Fruit fly (Drosophila melanogaster): ENCODE measurements around the gene SF2.

The SF2 gene

DNA sequence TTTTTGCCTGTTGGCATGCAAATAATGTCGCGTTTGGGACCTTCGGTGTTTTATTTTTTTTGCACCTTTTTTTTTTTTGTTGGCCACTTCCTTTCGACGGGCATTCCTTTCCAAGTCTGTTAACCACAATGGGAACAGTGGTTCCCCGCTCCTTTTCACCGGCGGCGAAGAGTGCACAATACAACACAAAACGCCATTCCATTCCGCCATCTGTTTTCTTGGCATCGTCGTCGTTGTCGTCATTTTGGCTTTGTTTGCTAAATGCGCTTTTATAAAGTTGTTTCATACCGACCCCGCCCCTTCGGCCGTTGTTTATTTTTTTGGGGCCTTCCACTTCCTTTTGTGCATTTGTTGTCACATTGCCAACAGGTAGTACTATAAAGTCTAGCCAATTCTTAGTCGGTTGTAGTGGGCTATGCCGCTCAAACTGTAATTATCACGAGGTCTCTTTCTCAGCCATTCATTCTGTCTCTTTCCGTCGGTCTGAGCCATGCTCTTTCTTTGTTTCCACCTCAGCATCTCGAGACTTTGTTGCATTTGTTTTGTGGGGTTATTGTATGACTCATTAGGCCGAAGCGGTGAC, 51.5 kb downstream of the SF2 start (continued):
- TF ChIP-seq CG6791 (GFP tag; IDR thresholded peaks at IDR 0.05; ENCODE audit: partially characterized antibody) = no peak
- no peak for TF ChIP-seq CG8765 (GFP tag; IDR thresholded peaks at IDR 0.05)
